Fruit fly (Drosophila melanogaster) whole organism, prepupa: ENCODE measurements around the gene CG1542.

Source experiments
- Blimp-1 ChIP-seq: fragments of 200-800 bp; sonication (Bioruptor generic); optimal IDR thresholded peaks from 3 replicates; lab custom pipeline; 2017; ENCODE audit warnings: missing biosample characterization, missing genetic modification characterization, mild to moderate bottlenecking, moderate library complexity, missing genetic modification reagents
- CG10631 ChIP-seq: fragments of 200-800 bp; sonication (Bioruptor generic); optimal IDR thresholded peaks from 2 replicates; lab custom pipeline; 2016; ENCODE audit warnings: missing biosample characterization, missing genetic modification characterization
- CG10669 ChIP-seq: fragments of 200-800 bp; sonication (Bioruptor generic); optimal IDR thresholded peaks from 3 replicates; lab custom pipeline; 2018; ENCODE audit warnings: missing biosample characterization, mild to moderate bottlenecking, missing genetic modification characterization, moderate library complexity
- CG11762 ChIP-seq: fragments of 200-800 bp; sonication (Bioruptor generic); optimal IDR thresholded peaks from 3 replicates; lab custom pipeline; 2016; ENCODE audit warnings: missing biosample characterization, missing genetic modification characterization; ENCODE audit not compliant: insufficient read depth
- CG11902 ChIP-seq: fragments of 200-800 bp; sonication (Bioruptor generic); optimal IDR thresholded peaks from 3 replicates; lab custom pipeline; 2016; ENCODE audit warnings: missing biosample characterization, missing genetic modification characterization
- CG15336 ChIP-seq: fragments of 200-800 bp; sonication (Bioruptor generic); IDR thresholded peaks from 2 replicates; pipeline ENCODE4 v1.3.6; 2022; ENCODE audit warnings: missing biosample characterization, missing genetic modification characterization
- CG1621 ChIP-seq: fragments of 200-800 bp; sonication (Bioruptor generic); optimal IDR thresholded peaks from 3 replicates; lab custom pipeline; 2018; ENCODE audit warnings: missing biosample characterization, mild to moderate bottlenecking, missing genetic modification characterization
- CG3032 ChIP-seq: fragments of 200-800 bp; optimal IDR thresholded peaks from 2 replicates; lab custom pipeline; 2019; ENCODE audit warnings: missing biosample characterization, mild to moderate bottlenecking, missing genetic modification characterization, moderate library complexity
- CG32006 ChIP-seq: fragments of 200-800 bp; sonication (Bioruptor generic); optimal IDR thresholded peaks from 3 replicates; lab custom pipeline; 2017; ENCODE audit warnings: missing biosample characterization, mild to moderate bottlenecking, missing genetic modification characterization
- CG34406 ChIP-seq: fragments of 200-800 bp; sonication (Bioruptor generic); optimal IDR thresholded peaks from 3 replicates; lab custom pipeline; 2016; ENCODE audit warnings: missing biosample characterization, missing genetic modification characterization
- CG3919 ChIP-seq: fragments of 200-800 bp; sonication (Bioruptor generic); optimal IDR thresholded peaks from 3 replicates; lab custom pipeline; 2016; ENCODE audit warnings: missing biosample characterization, missing genetic modification characterization
- CG6808 ChIP-seq: fragments of 200-800 bp; sonication (Bioruptor generic); optimal IDR thresholded peaks from 3 replicates; lab custom pipeline; 2017; ENCODE audit warnings: missing biosample characterization, missing genetic modification characterization, mild to moderate bottlenecking, moderate library complexity, missing genetic modification reagents
- CG6854 ChIP-seq: fragments of 200-800 bp; sonication (Bioruptor generic); optimal IDR thresholded peaks from 2 replicates; lab custom pipeline; 2017; ENCODE audit warnings: missing biosample characterization, mild to moderate bottlenecking, missing genetic modification characterization
- CG7368 ChIP-seq: fragments of 200-800 bp; sonication (Bioruptor generic); optimal IDR thresholded peaks from 3 replicates; lab custom pipeline; 2016; ENCODE audit warnings: missing biosample characterization, missing genetic modification characterization
- CG8119 ChIP-seq: fragments of 200-800 bp; sonication (Bioruptor generic); IDR thresholded peaks from 3 replicates; pipeline ENCODE4 v1.3.6; 2022; ENCODE audit warnings: missing biosample characterization, missing genetic modification characterization
- CG8319 ChIP-seq: fragments of 200-800 bp; sonication (Bioruptor generic); optimal IDR thresholded peaks from 3 replicates; lab custom pipeline; 2016; ENCODE audit warnings: missing biosample characterization, missing genetic modification characterization
- CG8632 ChIP-seq: fragments of 200-800 bp; sonication (Bioruptor generic); optimal IDR thresholded peaks from 3 replicates; lab custom pipeline; 2016; ENCODE audit warnings: missing biosample characterization, missing genetic modification characterization
- CG9139 ChIP-seq: fragments of 200-800 bp; sonication (Bioruptor generic); optimal IDR thresholded peaks from 3 replicates; lab custom pipeline; 2017; ENCODE audit warnings: missing biosample characterization, mild to moderate bottlenecking, missing genetic modification characterization
- Eip75B ChIP-seq: fragments of 200-800 bp; sonication (Bioruptor generic); optimal IDR thresholded peaks from 3 replicates; lab custom pipeline; 2016; ENCODE audit warnings: missing biosample characterization, missing genetic modification characterization
- Eip78C ChIP-seq: fragments of 200-800 bp; sonication (Bioruptor generic); peaks from one replicate; lab custom pipeline; 2016; ENCODE audit warnings: missing biosample characterization, missing genetic modification characterization
- Ets21C ChIP-seq: fragments of 200-800 bp; sonication (Bioruptor generic); optimal IDR thresholded peaks from 3 replicates; lab custom pipeline; 2016; ENCODE audit warnings: missing biosample characterization, missing genetic modification characterization
- Ets96B ChIP-seq: fragments of 200-800 bp; optimal IDR thresholded peaks from 2 replicates; lab custom pipeline; 2019; ENCODE audit warnings: missing biosample characterization, mild to moderate bottlenecking, missing genetic modification characterization, moderate library complexity
- Gug ChIP-seq: fragments of 200-800 bp; sonication (Bioruptor generic); IDR thresholded peaks from 2 replicates; pipeline ENCODE4 v1.3.6; 2022; ENCODE audit warnings: missing biosample characterization, missing genetic modification characterization
- Hr4 ChIP-seq: fragments of 200-800 bp; sonication (Bioruptor generic); optimal IDR thresholded peaks from 3 replicates; lab custom pipeline; 2016; ENCODE audit warnings: missing biosample characterization, missing genetic modification characterization
- Met ChIP-seq: fragments of 200-800 bp; sonication (Bioruptor generic); optimal IDR thresholded peaks from 3 replicates; lab custom pipeline; 2016; ENCODE audit warnings: missing biosample characterization, missing genetic modification characterization
- Smox ChIP-seq: fragments of 200-800 bp; sonication (Bioruptor generic); optimal IDR thresholded peaks from 3 replicates; lab custom pipeline; 2016; ENCODE audit warnings: missing biosample characterization, missing genetic modification characterization
- Sox102F ChIP-seq: fragments of 200-800 bp; sonication (Bioruptor generic); optimal IDR thresholded peaks from 2 replicates; lab custom pipeline; 2016; ENCODE audit warnings: missing biosample characterization, mild to moderate bottlenecking, missing genetic modification characterization
- Sox14 ChIP-seq: fragments of 200-800 bp; sonication (Bioruptor generic); optimal IDR thresholded peaks from 3 replicates; lab custom pipeline; 2016; ENCODE audit warnings: missing biosample characterization, missing genetic modification characterization
- achi ChIP-seq: fragments of 200-800 bp; sonication (Bioruptor generic); optimal IDR thresholded peaks from 3 replicates; lab custom pipeline; 2016; ENCODE audit warnings: missing biosample characterization, missing genetic modification characterization
- acj6 ChIP-seq: fragments of 200-800 bp; sonication (Bioruptor generic); optimal IDR thresholded peaks from 3 replicates; lab custom pipeline; 2016; ENCODE audit warnings: missing biosample characterization, missing genetic modification characterization
- cyc ChIP-seq: fragments of 200-800 bp; sonication (Bioruptor generic); optimal IDR thresholded peaks from 3 replicates; lab custom pipeline; 2016; ENCODE audit warnings: missing biosample characterization, missing genetic modification characterization
- dac ChIP-seq: fragments of 200-800 bp; sonication (Bioruptor generic); optimal IDR thresholded peaks from 2 replicates; lab custom pipeline; 2017; ENCODE audit warnings: missing biosample characterization, mild to moderate bottlenecking, missing genetic modification characterization
- dsx ChIP-seq: fragments of 200-800 bp; optimal IDR thresholded peaks from 3 replicates; lab custom pipeline; 2019; ENCODE audit warnings: missing biosample characterization, mild to moderate bottlenecking, missing genetic modification characterization, moderate library complexity; ENCODE audit not compliant: poor library complexity, severe bottlenecking
- eg ChIP-seq: fragments of 200-800 bp; sonication (Bioruptor generic); IDR thresholded peaks from 3 replicates; pipeline ENCODE4 v1.3.6; 2022; ENCODE audit warnings: missing biosample characterization, missing genetic modification characterization
- esn ChIP-seq: fragments of 200-800 bp; sonication (Bioruptor generic); optimal IDR thresholded peaks from 2 replicates; lab custom pipeline; 2016; ENCODE audit warnings: missing biosample characterization, mild to moderate bottlenecking, missing genetic modification characterization, moderate library complexity
- fd85E ChIP-seq: fragments of 200-800 bp; sonication (Bioruptor generic); optimal IDR thresholded peaks from 3 replicates; lab custom pipeline; 2016; ENCODE audit warnings: missing biosample characterization, missing genetic modification characterization
- lz ChIP-seq: fragments of 200-800 bp; sonication (Bioruptor generic); optimal IDR thresholded peaks from 3 replicates; lab custom pipeline; 2016; ENCODE audit warnings: missing biosample characterization, missing genetic modification characterization
- salr ChIP-seq, 2 experiments: fragments of 200-800 bp; sonication (Bioruptor generic); optimal IDR thresholded peaks; 3 replicates each; lab custom pipeline; 2016 to 2018; ENCODE audit warnings: missing biosample characterization in 2 of 2, missing genetic modification characterization in 2 of 2, mild to moderate bottlenecking in 1 of 2
- ss ChIP-seq, 2 experiments: fragments of 200-800 bp; sonication (Bioruptor generic); optimal IDR thresholded peaks; 2 replicates in 1 of 2; 3 replicates in 1 of 2; lab custom pipeline; 2017 to 2018; ENCODE audit warnings: mild to moderate bottlenecking in 2 of 2, missing biosample characterization in 2 of 2, missing genetic modification characterization in 2 of 2, moderate library complexity in 1 of 2
- topi ChIP-seq: fragments of 200-800 bp; sonication (Bioruptor generic); optimal IDR thresholded peaks from 3 replicates; lab custom pipeline; 2016; ENCODE audit warnings: missing biosample characterization, missing genetic modification characterization
- vri ChIP-seq: fragments of 200-800 bp; sonication (Bioruptor generic); optimal IDR thresholded peaks from 3 replicates; lab custom pipeline; 2016; ENCODE audit warnings: missing biosample characterization, mild to moderate bottlenecking, missing genetic modification characterization

Gene CG1542

DNA sequence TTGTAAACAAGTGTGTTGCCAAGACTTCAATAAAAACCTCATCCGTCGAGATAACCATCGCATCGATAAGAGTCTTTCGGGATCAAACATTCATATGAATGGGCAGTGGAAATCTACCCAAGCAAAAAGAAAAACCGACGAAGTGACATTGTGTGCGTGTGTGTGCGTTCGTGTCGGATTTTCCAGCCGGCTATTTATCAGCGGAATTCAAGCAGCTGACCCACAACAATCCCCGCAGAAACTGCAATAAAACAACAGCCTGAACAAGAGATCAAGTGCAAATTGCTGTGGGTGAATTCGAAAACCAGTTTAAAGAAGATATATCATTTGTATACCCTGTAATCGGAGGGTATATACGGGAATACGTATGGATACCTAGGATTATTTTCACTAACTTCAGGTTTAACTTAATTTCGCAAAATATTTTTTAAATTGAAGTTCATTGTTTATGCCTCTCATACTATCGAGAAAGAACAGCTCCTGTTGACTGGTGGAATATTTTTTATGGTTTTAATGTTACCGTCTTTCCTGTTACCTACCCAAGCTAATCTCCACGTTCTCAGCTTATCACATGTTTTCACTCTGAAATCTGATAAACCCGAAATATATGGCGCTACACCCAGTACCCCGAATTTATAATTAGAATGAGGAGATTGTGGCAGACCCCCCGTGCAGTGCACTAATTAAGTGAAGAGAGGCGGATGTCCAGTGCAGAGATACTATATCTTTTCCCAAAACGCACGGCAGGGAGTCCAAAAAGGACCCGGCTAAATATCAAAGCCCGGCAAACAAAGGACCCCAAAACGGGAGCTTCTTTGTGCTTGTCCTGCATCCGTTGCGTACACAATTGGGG, 15.9 kb upstream of the CG1542 start (continued):
- TF ChIP-seq dac (GFP tag; lab: Kevin White, UChicago) (no peak), CG15336 (peak; percentile 12; the same call in 1 of the 2 replicates), CG8119 (GFP tag; lab: Robert Waterston, UW) (no peak), CG3032 (tag; lab: Kevin White, UChicago) (no peak), CG32006 (no peak), lz (GFP tag; lab: Kevin White, UChicago) (peak; percentile 7), CG10631 (no peak), CG7368 (GFP tag; lab: Kevin White, UChicago) (no peak), CG3919 (GFP tag; lab: Kevin White, UChicago) (no peak), salr (GFP tag; optimal IDR thresholded peaks at IDR 0.05; lab: Kevin White, UChicago) (no peak), CG6808 (GFP tag; lab: Kevin White, UChicago) (no peak), Gug (no peak), fd85E (no peak), Met (GFP tag; lab: Kevin White, UChicago) (peak; percentile 17), CG34406 (no peak), Blimp-1 (GFP tag; lab: Kevin White, UChicago) (no peak), Eip75B (no peak), dsx (no peak)

DNA sequence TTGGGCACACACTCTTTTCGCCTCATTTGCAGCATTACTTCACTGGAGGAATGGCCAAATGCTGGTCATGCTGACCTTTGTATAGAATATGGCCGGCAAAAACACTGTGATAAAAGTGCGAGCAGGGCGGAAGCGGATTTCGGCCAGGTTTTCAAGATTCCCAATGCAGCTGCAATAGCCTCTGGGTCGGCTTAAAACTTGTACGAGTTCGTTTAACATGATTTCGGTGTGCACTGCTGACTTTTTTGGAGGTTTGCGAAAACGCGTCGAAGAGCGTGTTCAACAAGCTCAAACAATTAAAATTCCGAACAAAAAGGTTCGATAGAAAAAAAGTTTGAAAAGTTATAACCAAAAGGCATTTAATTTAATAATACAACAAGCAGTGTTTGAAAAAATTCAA, 2.6 kb upstream of the CG1542 start, which contains the start of gene chp:
TSS of gene chp (minus strand) at position 101 of the 400 bp plus-strand sequence.
- TF ChIP-seq lz (GFP tag; lab: Kevin White, UChicago) (no peak), CG11902 (GFP tag; lab: Kevin White, UChicago) (no peak), Ets96B (no peak), CG32006 (no peak), eg (GFP tag; lab: Robert Waterston, UW) (no peak), CG8319 (GFP tag; lab: Kevin White, UChicago) (no peak), Ets21C (GFP tag; lab: Kevin White, UChicago) (no peak), dac (GFP tag; lab: Kevin White, UChicago) (no peak), CG1621 (no peak), Smox (GFP tag; lab: Kevin White, UChicago) (no peak), CG6808 (GFP tag; lab: Kevin White, UChicago) (no peak), CG6854 (GFP tag; lab: Kevin White, UChicago) (no peak), CG8632 (no peak), cyc (GFP tag; lab: Kevin White, UChicago) (no peak), Sox14 (GFP tag; lab: Kevin White, UChicago) (no peak), CG11762 (GFP tag; lab: Kevin White, UChicago) (no peak), CG15336 (no peak), CG9139 (GFP tag; lab: Kevin White, UChicago) (no peak), acj6 (GFP tag; lab: Kevin White, UChicago) (no peak), CG10669 (GFP tag; lab: Kevin White, UChicago) (no peak)

DNA sequence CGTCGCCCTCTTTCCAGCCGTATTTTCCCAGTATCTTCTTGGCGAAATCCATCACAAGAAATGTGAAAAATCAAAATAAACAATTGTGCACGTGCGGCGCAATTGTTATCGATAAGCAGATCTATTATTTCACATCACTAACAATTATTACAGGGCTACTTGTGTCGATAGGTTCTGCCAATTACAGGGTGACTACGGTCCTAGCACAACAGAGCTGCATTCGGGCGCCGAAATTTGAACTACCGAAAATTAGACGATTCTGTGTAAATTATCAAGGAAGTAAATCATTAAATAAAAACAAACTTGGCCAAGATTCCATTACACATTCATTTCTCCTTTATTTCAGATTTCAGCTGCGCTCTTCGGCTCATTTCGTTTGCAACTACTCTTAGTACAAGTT, 2.6 kb downstream of the CG1542 start, which contains the start of gene CG15561:
TSS of gene CG15561 (minus strand) at position 113 of the 400 bp plus-strand sequence.
- TF ChIP-seq CG6854 (GFP tag; lab: Kevin White, UChicago): peak; percentile 39
- no peak for TF ChIP-seq Met (GFP tag; lab: Kevin White, UChicago)
- TF ChIP-seq lz (GFP tag; lab: Kevin White, UChicago): peak; percentile 45

DNA sequence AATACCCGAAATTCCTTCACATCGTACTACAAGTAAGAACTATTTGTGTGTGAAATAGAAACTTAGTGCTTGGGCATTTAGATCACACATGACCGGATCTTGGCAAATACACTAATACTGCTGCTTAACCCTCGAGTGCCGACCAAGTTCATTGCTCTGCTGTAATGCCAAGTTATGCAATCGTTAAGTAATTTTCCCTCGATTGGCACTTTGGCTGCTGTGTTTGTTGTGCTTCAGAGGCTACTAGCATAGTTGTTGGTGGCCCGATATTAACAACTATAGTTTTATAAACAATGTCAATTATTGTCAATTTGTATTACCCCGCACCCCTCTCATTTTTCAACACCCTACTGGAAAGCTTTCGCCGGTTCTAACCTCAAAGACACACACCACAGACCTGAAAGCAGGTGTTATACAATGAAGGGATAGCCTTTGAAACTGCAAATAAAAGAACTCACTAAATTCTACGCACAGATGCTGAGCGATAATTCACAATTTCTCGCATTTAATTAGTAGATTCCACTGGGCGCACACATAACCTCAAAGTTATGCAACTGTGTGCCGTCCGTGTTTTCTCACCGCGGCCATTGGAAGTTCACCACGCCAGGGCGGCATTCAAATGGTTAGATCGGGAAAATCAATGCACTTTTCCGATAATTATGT, 5.1 kb downstream of the CG1542 start:
- TF ChIP-seq Sox14 (GFP tag; lab: Kevin White, UChicago): peak; percentile 27
- TF ChIP-seq Sox102F (GFP tag; lab: Kevin White, UChicago): no peak
- TF ChIP-seq topi: peak; percentile 19
- no peak for TF ChIP-seq CG6808 (GFP tag; lab: Kevin White, UChicago)
- no peak for TF ChIP-seq CG3919 (GFP tag; lab: Kevin White, UChicago)
- TF ChIP-seq Eip75B: no peak
- no peak for TF ChIP-seq fd85E
- TF ChIP-seq dac (GFP tag; lab: Kevin White, UChicago): no peak
- no peak for TF ChIP-seq lz (GFP tag; lab: Kevin White, UChicago)
- TF ChIP-seq CG15336: no peak
- peak; percentile 3 for TF ChIP-seq esn (GFP tag; lab: Kevin White, UChicago)
- no peak for TF ChIP-seq achi (GFP tag; lab: Kevin White, UChicago)
- no peak for TF ChIP-seq Gug
- no peak for TF ChIP-seq Met (GFP tag; lab: Kevin White, UChicago)
- TF ChIP-seq Eip78C (GFP tag; lab: Kevin White, UChicago): peak; percentile 12
- TF ChIP-seq Hr4: no peak
- no peak for TF ChIP-seq Ets96B
- no peak for TF ChIP-seq CG10669 (GFP tag; lab: Kevin White, UChicago)
- peak; percentile 14 for TF ChIP-seq CG6854 (GFP tag; lab: Kevin White, UChicago)
- TF ChIP-seq eg (GFP tag; lab: Robert Waterston, UW): no peak
- peak; percentile 98 for TF ChIP-seq vri
- no peak for TF ChIP-seq ss (GFP tag; optimal IDR thresholded peaks at IDR 0.05; lab: Kevin White, UChicago)
